Worm (Caenorhabditis elegans) whole organism, late embryonic: ENCODE measurements around the gene AH6.17.
A peak's percentile ranks its signal among the peaks of the same experiment; 100 is the strongest.

Experiments used
- C38D4.7 ChIP-seq: fragments of 200-800 bp; sonication (Bioruptor generic); optimal IDR thresholded peaks from 2 replicates; lab custom pipeline; 2018; ENCODE audit warnings: mild to moderate bottlenecking, missing genetic modification characterization, moderate library complexity, missing compliant biosample characterization
- F13H6.1 ChIP-seq: sonication (generic microtip); optimal IDR thresholded peaks from 2 replicates; lab custom pipeline; 2016; ENCODE audit warnings: missing genetic modification characterization, missing compliant biosample characterization
- Y22D7AL.16 ChIP-seq: sonication (generic microtip); optimal IDR thresholded peaks from 2 replicates; lab custom pipeline; 2016; ENCODE audit warnings: missing genetic modification characterization, missing compliant biosample characterization
- ahr-1 ChIP-seq: sonication (generic microtip); optimal IDR thresholded peaks from 2 replicates; lab custom pipeline; 2016; ENCODE audit warnings: missing genetic modification characterization, missing compliant biosample characterization
- ceh-14 ChIP-seq: sonication (generic microtip); optimal IDR thresholded peaks from 2 replicates; lab custom pipeline; 2016; ENCODE audit warnings: missing genotype, missing genetic modification characterization, missing compliant biosample characterization
- ceh-18 ChIP-seq: sonication (generic microtip); optimal IDR thresholded peaks from 2 replicates; lab custom pipeline; 2016; ENCODE audit warnings: missing genetic modification characterization, missing compliant biosample characterization
- ceh-2 ChIP-seq: sonication (generic microtip); optimal IDR thresholded peaks from 2 replicates; lab custom pipeline; 2016; ENCODE audit warnings: missing genotype, missing genetic modification characterization, missing compliant biosample characterization
- ceh-22 ChIP-seq: sonication (generic microtip); optimal IDR thresholded peaks from 2 replicates; lab custom pipeline; 2017; ENCODE audit warnings: missing biosample characterization, missing genetic modification characterization
- ceh-24 ChIP-seq: sonication (generic microtip); optimal IDR thresholded peaks from 2 replicates; lab custom pipeline; 2016; ENCODE audit warnings: mild to moderate bottlenecking, missing genetic modification characterization, missing compliant biosample characterization
- ceh-30 ChIP-seq: fragments of 150-350 bp; optimal IDR thresholded peaks from 2 replicates; lab custom pipeline; 2014; ENCODE audit warnings: missing biosample characterization, missing genetic modification characterization
- ceh-31 ChIP-seq: sonication (generic microtip); optimal IDR thresholded peaks from 2 replicates; lab custom pipeline; 2016; ENCODE audit warnings: missing genetic modification characterization, missing compliant biosample characterization
- ceh-34 ChIP-seq: sonication (generic microtip); optimal IDR thresholded peaks from 2 replicates; lab custom pipeline; 2016; ENCODE audit warnings: mild to moderate bottlenecking, missing genetic modification characterization, missing compliant biosample characterization
- ceh-45 ChIP-seq: fragments of 200-800 bp; sonication (Bioruptor generic); IDR thresholded peaks from 2 replicates; pipeline ENCODE4 v1.3.6; 2022; ENCODE audit warnings: missing genetic modification reagents, missing genetic modification characterization, missing compliant biosample characterization
- ceh-6 ChIP-seq: fragments of 200-800 bp; sonication (Bioruptor generic); optimal IDR thresholded peaks from 2 replicates; lab custom pipeline; 2018; ENCODE audit warnings: mild to moderate bottlenecking, missing genetic modification characterization, missing compliant biosample characterization
- ceh-9 ChIP-seq: sonication (generic microtip); optimal IDR thresholded peaks from 2 replicates; lab custom pipeline; 2016; ENCODE audit warnings: mild to moderate bottlenecking, missing genetic modification characterization, inconsistent platforms, missing compliant biosample characterization
- dmd-4 ChIP-seq: sonication (generic microtip); optimal IDR thresholded peaks from 2 replicates; lab custom pipeline; 2016; ENCODE audit warnings: borderline replicate concordance, missing genetic modification characterization, missing compliant biosample characterization
- elt-2 ChIP-seq: sonication (generic microtip); optimal IDR thresholded peaks from 2 replicates; lab custom pipeline; 2016; ENCODE audit warnings: missing genetic modification reagents, missing genetic modification characterization, missing compliant biosample characterization
- ets-4 ChIP-seq: sonication (generic microtip); optimal IDR thresholded peaks from 2 replicates; lab custom pipeline; 2016; ENCODE audit warnings: missing genetic modification characterization, missing compliant biosample characterization
- eyg-1 ChIP-seq: sonication (generic microtip); optimal IDR thresholded peaks from 2 replicates; lab custom pipeline; 2016; ENCODE audit warnings: missing genotype, missing genetic modification characterization, missing compliant biosample characterization
- fax-1 ChIP-seq: sonication (generic microtip); optimal IDR thresholded peaks from 2 replicates; lab custom pipeline; 2016; ENCODE audit warnings: missing genotype, missing genetic modification characterization, missing compliant biosample characterization
- fkh-6 ChIP-seq: sonication (generic microtip); optimal IDR thresholded peaks from 2 replicates; lab custom pipeline; 2016; ENCODE audit warnings: missing genetic modification characterization, missing compliant biosample characterization
- gmeb-2 ChIP-seq: sonication (generic microtip); optimal IDR thresholded peaks from 2 replicates; lab custom pipeline; 2016; ENCODE audit warnings: missing genetic modification characterization, inconsistent platforms, missing compliant biosample characterization
- hlh-13 ChIP-seq: fragments of 200-800 bp; sonication (Bioruptor generic); optimal IDR thresholded peaks from 2 replicates; lab custom pipeline; 2018; ENCODE audit warnings: mild to moderate bottlenecking, missing genetic modification characterization, missing compliant biosample characterization
- hlh-15 ChIP-seq: sonication (generic microtip); optimal IDR thresholded peaks from 2 replicates; lab custom pipeline; 2016; ENCODE audit warnings: missing genetic modification characterization, missing compliant biosample characterization
- hlh-8 ChIP-seq: sonication (generic microtip); optimal IDR thresholded peaks from 2 replicates; lab custom pipeline; 2016; ENCODE audit warnings: missing genotype, missing genetic modification characterization, missing compliant biosample characterization
- lim-6 ChIP-seq: sonication (generic microtip); optimal IDR thresholded peaks from 2 replicates; lab custom pipeline; 2016; ENCODE audit warnings: missing genetic modification characterization, missing compliant biosample characterization
- lin-11 ChIP-seq: fragments of 200-800 bp; sonication (Bioruptor generic); optimal IDR thresholded peaks from 2 replicates; lab custom pipeline; 2018; ENCODE audit warnings: mild to moderate bottlenecking, missing genetic modification characterization, missing compliant biosample characterization
- madf-2 ChIP-seq: sonication (generic microtip); optimal IDR thresholded peaks from 2 replicates; lab custom pipeline; 2017; ENCODE audit warnings: missing genetic modification characterization, missing compliant biosample characterization
- npax-4 ChIP-seq: sonication (generic microtip); optimal IDR thresholded peaks from 2 replicates; lab custom pipeline; 2016; ENCODE audit warnings: missing genetic modification characterization, missing compliant biosample characterization
- odd-2 ChIP-seq: sonication (generic microtip); optimal IDR thresholded peaks from 2 replicates; lab custom pipeline; 2017; ENCODE audit warnings: antibody characterized with exemption, mild to moderate bottlenecking, missing genetic modification characterization, missing compliant biosample characterization
- pag-3 ChIP-seq: sonication (generic microtip); optimal IDR thresholded peaks from 2 replicates; lab custom pipeline; 2016; ENCODE audit warnings: missing compliant biosample characterization, missing genetic modification characterization, borderline replicate concordance
- pha-2 ChIP-seq: sonication (generic microtip); optimal IDR thresholded peaks from 2 replicates; lab custom pipeline; 2017; ENCODE audit warnings: mild to moderate bottlenecking, missing genetic modification characterization, missing compliant biosample characterization
- syd-9 ChIP-seq: sonication (generic microtip); optimal IDR thresholded peaks from 2 replicates; lab custom pipeline; 2016; ENCODE audit warnings: mild to moderate bottlenecking, missing genetic modification characterization, moderate library complexity, missing compliant biosample characterization
- tbx-2 ChIP-seq: sonication (generic microtip); optimal IDR thresholded peaks from 2 replicates; lab custom pipeline; 2016; ENCODE audit warnings: missing genetic modification characterization, missing compliant biosample characterization
- ttx-3 ChIP-seq: sonication (generic microtip); optimal IDR thresholded peaks from 2 replicates; lab custom pipeline; 2016; ENCODE audit warnings: missing genetic modification reagents, missing genetic modification characterization, missing compliant biosample characterization
- unc-3 ChIP-seq, 2 experiments: fragments of 200-800 bp in 1 of 2; sonication (Bioruptor generic) in 1 of 2; sonication (generic microtip) in 1 of 2; conservative IDR thresholded peaks in 1 of 2; optimal IDR thresholded peaks in 1 of 2; 2 replicates each; pipeline versions ENCODE4 v1.3.6 to Lab custom; 2016 to 2022; ENCODE audit warnings: missing compliant biosample characterization in 2 of 2, missing genetic modification characterization in 2 of 2, missing genetic modification reagents in 1 of 2
- unc-42 ChIP-seq: sonication (generic microtip); optimal IDR thresholded peaks from 2 replicates; lab custom pipeline; 2016; ENCODE audit warnings: missing genotype, missing genetic modification characterization, missing compliant biosample characterization
- unc-86 ChIP-seq: sonication (generic microtip); optimal IDR thresholded peaks from 2 replicates; lab custom pipeline; 2016; ENCODE audit warnings: missing genetic modification characterization, missing compliant biosample characterization

Gene AH6.17

DNA sequence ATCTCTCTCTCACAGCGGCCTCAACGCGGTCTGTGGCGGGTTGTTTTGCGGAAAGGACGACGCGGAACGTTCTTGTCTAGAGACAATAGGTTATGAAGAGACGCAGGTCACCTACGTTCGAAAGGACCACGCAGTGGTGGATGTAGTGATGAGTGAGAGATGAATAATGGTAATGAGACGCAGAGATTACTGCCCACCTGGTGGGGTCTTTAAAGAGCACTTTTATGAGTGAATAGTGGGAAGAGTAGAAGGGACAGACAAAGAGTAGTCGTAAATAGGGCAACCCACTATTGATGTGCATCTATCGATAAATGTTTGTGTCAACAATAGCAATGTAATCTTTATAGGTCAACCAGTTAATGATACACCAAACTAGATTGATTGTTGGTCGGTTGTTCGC is 31.9 kb upstream of the AH6.17 start (continued):
- no peak for TF ChIP-seq fax-1 (tag; lab: Kevin White, UChicago)
- peak; percentile 48 for TF ChIP-seq elt-2
- TF ChIP-seq hlh-15 (tag; lab: Kevin White, UChicago), result no peak
- no peak for TF ChIP-seq F13H6.1 (tag; lab: Kevin White, UChicago)
- no peak for TF ChIP-seq ceh-9 (tag; lab: Kevin White, UChicago)
- no peak for TF ChIP-seq lin-11 (tag; lab: Kevin White, UChicago)

DNA sequence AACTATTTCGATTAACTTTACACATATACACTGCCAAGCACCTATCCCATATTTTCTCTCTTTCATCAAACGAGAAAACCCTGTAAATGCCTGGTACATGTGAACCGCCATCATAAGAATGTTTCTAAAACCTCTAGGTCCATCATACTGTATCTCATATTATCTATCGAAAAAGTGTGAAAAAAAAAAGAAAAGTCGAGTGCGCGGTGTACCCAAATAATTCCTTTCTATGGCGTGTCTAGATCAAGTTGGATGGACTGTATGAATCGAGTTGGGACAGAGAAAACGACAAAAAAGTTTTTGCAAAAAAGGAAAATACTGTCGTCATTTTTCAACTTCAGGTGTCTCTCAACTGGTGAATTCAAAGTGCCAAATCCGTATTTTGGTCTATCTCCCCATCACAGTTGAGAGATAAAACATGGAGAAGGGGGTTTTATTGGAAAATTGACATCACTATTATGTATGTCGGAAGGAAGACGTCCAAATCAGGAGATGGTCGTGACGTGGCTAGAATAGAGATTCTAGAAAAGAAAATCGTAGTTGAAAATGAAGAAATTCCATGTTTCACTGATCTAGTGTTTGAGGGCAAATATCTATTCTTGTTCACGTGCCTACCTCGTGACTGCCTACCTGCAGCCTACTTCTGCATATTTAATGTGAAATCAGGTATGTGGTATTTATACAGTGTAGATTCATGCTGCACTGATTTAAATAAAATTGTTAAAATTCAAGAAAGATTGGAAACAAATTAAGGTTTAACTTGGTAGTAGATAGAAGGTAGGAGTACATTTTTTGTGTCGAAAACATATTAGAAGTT is 29.5 kb upstream of the AH6.17 start:
- TF ChIP-seq pha-2 (tag; lab: Kevin White, UChicago) (no peak), ttx-3 (tag; lab: Kevin White, UChicago) (no peak)
- TF ChIP-seq, all 69 proteins: peak for 0

DNA sequence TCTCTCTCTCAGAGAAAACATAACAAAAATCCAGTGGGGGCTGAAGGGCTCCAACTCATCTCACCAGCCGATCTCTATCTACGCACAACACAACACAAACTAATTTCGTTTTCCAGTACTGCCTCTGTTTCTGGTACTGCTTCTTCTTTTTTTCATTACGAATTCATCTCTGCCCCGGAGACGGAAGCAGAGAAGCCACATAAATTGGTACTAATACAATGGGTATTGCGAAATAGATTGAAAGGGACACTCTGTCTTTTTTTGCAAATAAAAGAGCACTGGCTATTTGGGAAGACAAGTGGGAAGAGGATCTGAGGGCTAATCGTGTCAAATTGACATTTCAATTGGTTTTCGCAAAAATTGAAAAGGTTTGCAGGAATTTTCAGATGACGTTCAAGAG is 25.7 kb upstream of the AH6.17 start:
- TF ChIP-seq unc-42, result peak; percentile 75
- TF ChIP-seq unc-3 (GFP tag; conservative IDR thresholded peaks at IDR 0.05; lab: Robert Waterston, UW), result no peak
- TF ChIP-seq unc-3 (tag; optimal IDR thresholded peaks at IDR 0.05; lab: Kevin White, UChicago), result no peak
- no peak for TF ChIP-seq eyg-1 (tag; lab: Kevin White, UChicago)
- TF ChIP-seq ceh-34 (tag; lab: Kevin White, UChicago), result no peak
- TF ChIP-seq ceh-31, result peak; percentile 18
- no peak for TF ChIP-seq ceh-24 (tag; lab: Kevin White, UChicago)
- peak; percentile 1 for TF ChIP-seq lim-6 (tag; lab: Kevin White, UChicago)
- TF ChIP-seq ceh-14, result peak; percentile 13

DNA sequence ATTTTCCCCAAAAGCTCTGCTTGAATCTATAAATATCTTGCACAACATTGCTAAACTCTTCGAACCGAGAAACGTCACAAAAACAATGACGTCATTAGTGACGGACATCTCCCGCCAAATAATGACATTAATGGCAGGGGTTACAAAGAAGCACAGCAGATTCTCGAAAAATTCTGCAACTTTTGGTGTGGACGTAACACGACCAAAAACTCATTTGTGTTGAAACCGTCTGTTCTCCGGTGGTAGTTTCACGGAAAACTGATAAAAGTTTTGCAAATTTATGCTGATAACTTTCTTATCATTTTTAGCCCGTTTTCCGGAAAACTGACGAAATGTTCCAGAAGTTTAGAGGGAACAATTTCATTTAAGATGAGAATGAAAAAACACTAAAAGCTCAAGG is 24.4 kb upstream of the AH6.17 start:
- TF ChIP-seq npax-4, result no peak
- TF ChIP-seq tbx-2 (tag; lab: Kevin White, UChicago), result no peak
- no peak for TF ChIP-seq lin-11 (tag; lab: Kevin White, UChicago)
- TF ChIP-seq odd-2 (tag; lab: Kevin White, UChicago), result no peak
- no peak for TF ChIP-seq C38D4.7 (GFP tag; lab: Kevin White, UChicago)
- no peak for TF ChIP-seq pag-3 (tag; lab: Kevin White, UChicago)
- TF ChIP-seq ceh-30 (tag; lab: Kevin White, UChicago), result no peak
- TF ChIP-seq elt-2, result peak; percentile 4
- TF ChIP-seq ahr-1 (tag; lab: Kevin White, UChicago), result no peak
- no peak for TF ChIP-seq ceh-22 (tag; lab: Kevin White, UChicago)
- TF ChIP-seq ceh-6 (GFP tag; lab: Kevin White, UChicago), result no peak
- no peak for TF ChIP-seq ceh-24 (tag; lab: Kevin White, UChicago)
- TF ChIP-seq unc-42, result peak; percentile 29
- TF ChIP-seq dmd-4, result no peak
- TF ChIP-seq ets-4 (tag; lab: Kevin White, UChicago), result no peak
- no peak for TF ChIP-seq syd-9 (tag; lab: Kevin White, UChicago)
- TF ChIP-seq ceh-31, result no peak
- TF ChIP-seq, all 69 proteins: peak for 2

DNA sequence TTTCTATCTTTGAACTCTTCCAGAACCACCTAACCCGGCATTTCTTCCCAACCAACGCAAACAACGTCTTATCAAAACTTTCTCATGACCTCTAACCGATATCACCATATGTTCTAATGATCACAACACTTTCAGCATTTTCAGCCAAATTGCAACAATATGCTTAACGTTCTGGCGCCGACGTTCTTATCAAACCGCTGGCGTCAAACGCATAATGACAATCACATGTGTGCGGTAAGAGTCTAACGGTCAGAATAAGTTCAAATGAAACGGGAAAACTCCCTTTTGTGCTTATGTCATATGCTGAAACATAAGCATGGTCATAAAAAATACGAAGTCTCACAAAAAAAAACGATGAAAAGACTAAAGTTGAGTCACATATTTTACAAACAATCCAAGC is 22.0 kb upstream of the AH6.17 start:
- peak; percentile 50 for TF ChIP-seq elt-2
- no peak for TF ChIP-seq madf-2

DNA sequence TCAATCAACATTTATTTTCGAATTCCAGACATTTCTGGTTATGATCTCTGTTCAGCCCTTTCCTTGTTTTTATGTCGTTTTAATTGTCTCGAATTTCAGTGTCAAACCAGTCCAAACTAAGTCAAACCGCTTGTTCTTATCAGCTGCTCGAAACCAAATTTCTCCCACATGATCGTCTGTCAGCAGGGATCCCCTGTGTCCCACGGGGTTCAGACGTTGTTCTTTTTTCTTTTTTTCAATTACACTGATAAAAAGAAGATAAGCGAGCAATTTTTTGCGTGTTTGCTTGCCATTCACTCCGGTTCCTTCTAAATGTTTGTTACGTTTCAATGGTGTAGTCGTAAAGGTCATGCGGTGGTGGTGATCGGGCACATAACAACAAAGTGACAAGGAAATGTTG is 21.0 kb upstream of the AH6.17 start:
- TF ChIP-seq gmeb-2 (tag; lab: Kevin White, UChicago), result no peak
- no peak for TF ChIP-seq lim-6 (tag; lab: Kevin White, UChicago)
- no peak for TF ChIP-seq hlh-13 (GFP tag; lab: Kevin White, UChicago)
- no peak for TF ChIP-seq unc-42
- TF ChIP-seq fkh-6 (tag; lab: Kevin White, UChicago), result no peak
- no peak for TF ChIP-seq ceh-18
- TF ChIP-seq eyg-1 (tag; lab: Kevin White, UChicago), result no peak
- TF ChIP-seq ceh-2 (tag; lab: Kevin White, UChicago), result no peak
- TF ChIP-seq ceh-34 (tag; lab: Kevin White, UChicago), result no peak
- no peak for TF ChIP-seq pha-2 (tag; lab: Kevin White, UChicago)
- TF ChIP-seq ceh-9 (tag; lab: Kevin White, UChicago), result no peak
- no peak for TF ChIP-seq ceh-45 (GFP tag; lab: Robert Waterston, UW)
- TF ChIP-seq unc-86, result no peak
- TF ChIP-seq ceh-22 (tag; lab: Kevin White, UChicago), result no peak
- no peak for TF ChIP-seq Y22D7AL.16 (tag; lab: Kevin White, UChicago)
- no peak for TF ChIP-seq hlh-8 (tag; lab: Kevin White, UChicago)
